Fruit fly (Drosophila melanogaster): ENCODE data around the gene Nepl20.

- no peak for TF ChIP-seq CG8478 (optimal IDR thresholded peaks at IDR 0.05)
- no peak for TF ChIP-seq CTCF (optimal IDR thresholded peaks at IDR 0.05)
Observed at dm6 chr3R:28856829-28857228, 23.8 kb upstream of the Nepl20 start.
